Worm (Caenorhabditis elegans): ENCODE data around the gene C52G5.3.

C52G5.3 gene

ce11 chrX:12846043-12846442 is at the start of gene C52G5.3:
Gene C52G5.3, minus strand, starts transcription at chrX:12846143.
- TF ChIP-seq efl-1 (optimal IDR thresholded peaks at IDR 0.05) = no peak
- peak in 1 of 2 experiments; percentile 38 for TF ChIP-seq efl-1 (GFP tag; optimal IDR thresholded peaks at IDR 0.05 in 1 of 2)
- TF ChIP-seq hlh-4 (tag; optimal IDR thresholded peaks at IDR 0.05) = no peak

DNA sequence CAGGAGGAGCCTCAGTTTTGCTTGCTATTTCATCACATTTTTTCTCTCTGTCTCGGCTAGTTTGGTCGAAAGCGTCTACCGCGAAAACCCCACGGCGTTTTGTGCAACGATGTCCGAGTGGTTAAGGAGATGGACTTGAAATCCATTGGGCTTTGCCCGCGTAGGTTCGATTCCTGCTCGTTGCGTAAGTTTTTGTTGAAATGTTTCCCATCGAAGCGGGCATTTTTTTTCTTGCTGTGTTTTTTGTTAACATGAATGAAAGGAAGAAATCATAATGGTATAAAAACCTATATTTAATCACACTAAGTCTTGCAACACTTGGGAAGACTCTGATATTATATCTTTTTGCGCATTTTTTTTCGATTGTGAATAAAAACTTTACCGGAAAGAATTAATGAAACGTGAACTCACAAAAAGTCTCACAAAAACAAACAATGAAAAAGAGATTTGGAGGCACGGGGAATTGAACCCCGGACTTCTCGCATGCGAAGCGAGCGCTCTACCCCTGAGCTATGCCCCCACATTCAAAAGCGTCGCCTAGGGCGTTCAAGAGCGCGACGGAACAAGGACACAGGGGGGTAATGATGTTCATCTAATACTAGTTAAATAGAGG is 44.0 kb upstream of the C52G5.3 start:
- TF ChIP-seq fos-1 (tag; optimal IDR thresholded peaks at IDR 0.05) = peak; percentile 37
- TF ChIP-seq ceh-63 (GFP tag; optimal IDR thresholded peaks at IDR 0.05) = no peak
- no peak for TF ChIP-seq aha-1 (tag; optimal IDR thresholded peaks at IDR 0.05)
- TF ChIP-seq aly-2 (tag; optimal IDR thresholded peaks at IDR 0.05) = peak; percentile 55
- no peak for TF ChIP-seq ztf-4 (tag; optimal IDR thresholded peaks at IDR 0.05)
- TF ChIP-seq grh-1 (GFP tag; IDR thresholded peaks at IDR 0.05) = no peak
- TF ChIP-seq ces-1 (GFP tag; optimal IDR thresholded peaks at IDR 0.05) = peak; percentile 20
- peak; percentile 83 for TF ChIP-seq nhr-47 (tag; optimal IDR thresholded peaks at IDR 0.05)
- no peak for TF ChIP-seq hpl-2 (GFP tag; optimal IDR thresholded peaks at IDR 0.05)
- peak; percentile 65 for TF ChIP-seq xbp-1 (tag; optimal IDR thresholded peaks at IDR 0.05)
- peak; percentile 52 for TF ChIP-seq nhr-77 (tag; optimal IDR thresholded peaks at IDR 0.05)
- peak; percentile 36 to 71 for TF ChIP-seq lsy-2 (tag; optimal IDR thresholded peaks at IDR 0.05)
- TF ChIP-seq mep-1 (tag; optimal IDR thresholded peaks at IDR 0.05) = peak; percentile 74
- TF ChIP-seq blmp-1 (tag; optimal IDR thresholded peaks at IDR 0.05) = peak; percentile 20
- TF ChIP-seq hlh-17 (GFP tag; optimal IDR thresholded peaks at IDR 0.05; ENCODE audit: borderline replicate concordance) = no peak
- peak; percentile 72 to 81 (median 80) for TF ChIP-seq ceh-82 (tag; optimal IDR thresholded peaks at IDR 0.05)
- no peak for TF ChIP-seq tlp-1 (tag; optimal IDR thresholded peaks at IDR 0.05)
- TF ChIP-seq ama-1 (optimal IDR thresholded peaks at IDR 0.05) = no peak
- no peak for TF ChIP-seq sptf-1 (tag; optimal IDR thresholded peaks at IDR 0.05)
- TF ChIP-seq lin-14 (GFP tag; optimal IDR thresholded peaks at IDR 0.05) = peak; percentile 81
- peak; percentile 37 for TF ChIP-seq sup-37 (GFP tag; optimal IDR thresholded peaks at IDR 0.05)
- peak; percentile 71 for TF ChIP-seq pax-3 (tag; optimal IDR thresholded peaks at IDR 0.05)
- peak; percentile 86 for TF ChIP-seq fkh-8 (tag; optimal IDR thresholded peaks at IDR 0.05)
- TF ChIP-seq unc-30 (tag; optimal IDR thresholded peaks at IDR 0.05) = no peak
- TF ChIP-seq ceh-8 (GFP tag; optimal IDR thresholded peaks at IDR 0.05) = peak; percentile 64
- peak; percentile 31 for TF ChIP-seq irx-1 (tag; optimal IDR thresholded peaks at IDR 0.05)
- peak; percentile 36 for TF ChIP-seq lin-39 (tag; optimal IDR thresholded peaks at IDR 0.05)
- TF ChIP-seq unc-86 (tag; optimal IDR thresholded peaks at IDR 0.05) = peak; percentile 26
- peak; percentile 51 for TF ChIP-seq sox-4 (tag; optimal IDR thresholded peaks at IDR 0.05)
- no peak for TF ChIP-seq alr-1 (tag; optimal IDR thresholded peaks at IDR 0.05; ENCODE audit: borderline replicate concordance)
- TF ChIP-seq pag-3 (tag; optimal IDR thresholded peaks at IDR 0.05; ENCODE audit: borderline replicate concordance, insufficient read depth) = no peak
- peak; percentile 84 for TF ChIP-seq snu-23 (GFP tag; optimal IDR thresholded peaks at IDR 0.05)
- TF ChIP-seq mab-9 (GFP tag; IDR thresholded peaks at IDR 0.05) = no peak
- no peak for TF ChIP-seq unc-98 (GFP tag; IDR thresholded peaks at IDR 0.05)
- peak; percentile 70 for TF ChIP-seq C16A3.4 (tag; optimal IDR thresholded peaks at IDR 0.05)
- peak; percentile 83 for TF ChIP-seq jun-1 (tag; optimal IDR thresholded peaks at IDR 0.05)
- no peak for TF ChIP-seq fkh-4 (tag; optimal IDR thresholded peaks at IDR 0.05; ENCODE audit: borderline replicate concordance)
- no peak for TF ChIP-seq nhr-84 (tag; optimal IDR thresholded peaks at IDR 0.05)
- TF ChIP-seq nhr-11 (tag; optimal IDR thresholded peaks at IDR 0.05) = no peak
- no peak for TF ChIP-seq C34B4.2 (tag; optimal IDR thresholded peaks at IDR 0.05)
- TF ChIP-seq pqm-1 (tag; optimal IDR thresholded peaks at IDR 0.05) = no peak
- no peak for TF ChIP-seq efl-3 (GFP tag; optimal IDR thresholded peaks at IDR 0.05)
- TF ChIP-seq unc-130 (tag; optimal IDR thresholded peaks at IDR 0.05) = peak; percentile 81
- peak in 2 of 3 experiments; percentile 6 to 37 for TF ChIP-seq dpl-1 (GFP tag; optimal IDR thresholded peaks at IDR 0.05)
- TF ChIP-seq nhr-85 (tag) = peak; percentile 77
- TF ChIP-seq elt-3 (tag; optimal IDR thresholded peaks at IDR 0.05) = peak in 1 of 6 experiments; percentile 72
- TF ChIP-seq nhr-76 (tag; optimal IDR thresholded peaks at IDR 0.05) = no peak
- peak; percentile 86 for TF ChIP-seq nhr-71 (tag; optimal IDR thresholded peaks at IDR 0.05)

All from whole organism, L1 larva.